Fruit fly (Drosophila melanogaster): ENCODE data around the gene CG6231.

dm6 chr3R:19672136-19672535, 39.6 kb upstream of the CG6231 start:
- TF ChIP-seq CG8478 (optimal IDR thresholded peaks at IDR 0.05), result no peak
- no peak for TF ChIP-seq CTCF (optimal IDR thresholded peaks at IDR 0.05)
